Worm (Caenorhabditis elegans) whole organism, L1 larva: ENCODE results near the gene F44A6.3.
A peak's percentile ranks its signal among the peaks of the same experiment; 100 is the strongest.

Experiments
- C04F5.9 ChIP-seq: sonication (generic microtip); optimal IDR thresholded peaks from 2 replicates; lab custom pipeline; 2016; ENCODE audit warnings: missing genetic modification characterization, missing compliant biosample characterization
- C16A3.4 ChIP-seq: fragments of 150-350 bp; optimal IDR thresholded peaks from 2 replicates; lab custom pipeline; 2014; ENCODE audit warnings: missing biosample characterization, missing genetic modification characterization
- C34B4.2 ChIP-seq: sonication (generic microtip); optimal IDR thresholded peaks from 2 replicates; lab custom pipeline; 2017; ENCODE audit warnings: mild to moderate bottlenecking, missing genetic modification characterization, missing compliant biosample characterization
- ama-1 ChIP-seq: fragments of 150-350 bp; optimal IDR thresholded peaks from 2 replicates; lab custom pipeline; 2014
- blmp-1 ChIP-seq: fragments of 150-350 bp; optimal IDR thresholded peaks from 2 replicates; lab custom pipeline; 2014; ENCODE audit warnings: missing biosample characterization, missing genetic modification characterization
- ceh-63 ChIP-seq: fragments of 200-800 bp; sonication (Bioruptor generic); optimal IDR thresholded peaks from 2 replicates; lab custom pipeline; 2018; ENCODE audit warnings: mild to moderate bottlenecking, missing genetic modification characterization, missing compliant biosample characterization
- ceh-90 ChIP-seq: sonication (generic microtip); optimal IDR thresholded peaks from 2 replicates; lab custom pipeline; 2016; ENCODE audit warnings: missing genetic modification characterization, missing compliant biosample characterization
- ces-1 ChIP-seq: fragments of 150-350 bp; optimal IDR thresholded peaks from 2 replicates; lab custom pipeline; 2014; ENCODE audit warnings: missing biosample characterization, missing genetic modification reagents, missing genetic modification characterization
- dpl-1 ChIP-seq, 3 experiments: fragments of 150-350 bp in 2 of 3; sonication (generic microtip) in 1 of 3; optimal IDR thresholded peaks; 2 replicates each; lab custom pipeline; 2014 to 2017; ENCODE audit warnings: missing biosample characterization in 3 of 3, missing genetic modification characterization in 3 of 3, missing genetic modification reagents in 3 of 3
- dsc-1 ChIP-seq: sonication (generic microtip); optimal IDR thresholded peaks from 2 replicates; lab custom pipeline; 2016; ENCODE audit warnings: mild to moderate bottlenecking, missing genetic modification characterization, missing compliant biosample characterization
- efl-1 ChIP-seq, 4 experiments: fragments of 150-350 bp; optimal IDR thresholded peaks in 3 of 4; peaks in 1 of 4; 1 replicate in 1 of 4; 2 replicates in 3 of 4; lab custom pipeline; 2014; ENCODE audit warnings: missing biosample characterization in 2 of 4, missing genetic modification characterization in 2 of 4, missing genetic modification reagents in 2 of 4
- efl-3 ChIP-seq: fragments of 200-800 bp; sonication (Bioruptor generic); optimal IDR thresholded peaks from 2 replicates; lab custom pipeline; 2018; ENCODE audit warnings: mild to moderate bottlenecking, missing genetic modification characterization, missing compliant biosample characterization
- egl-13 ChIP-seq: sonication (generic microtip); optimal IDR thresholded peaks from 2 replicates; lab custom pipeline; 2016; ENCODE audit warnings: missing genotype, missing genetic modification reagents, missing genetic modification characterization, missing compliant biosample characterization
- elt-2 ChIP-seq: sonication (generic microtip); optimal IDR thresholded peaks from 2 replicates; lab custom pipeline; 2016; ENCODE audit warnings: missing genetic modification characterization, mild to moderate bottlenecking, inconsistent platforms, missing compliant biosample characterization, missing genetic modification reagents
- ets-5 ChIP-seq: fragments of 200-800 bp; sonication (Bioruptor generic); IDR thresholded peaks from 2 replicates; pipeline ENCODE4 v1.3.6; 2022; ENCODE audit warnings: missing genetic modification characterization, missing compliant biosample characterization
- fkh-10 ChIP-seq: sonication (generic microtip); optimal IDR thresholded peaks from 2 replicates; lab custom pipeline; 2017; ENCODE audit warnings: missing biosample characterization, missing genetic modification reagents, missing genetic modification characterization
- fkh-4 ChIP-seq: sonication (generic microtip); optimal IDR thresholded peaks from 2 replicates; lab custom pipeline; 2016; ENCODE audit warnings: missing compliant biosample characterization, missing genetic modification characterization, borderline replicate concordance
- fkh-8 ChIP-seq: sonication (generic microtip); optimal IDR thresholded peaks from 2 replicates; lab custom pipeline; 2016; ENCODE audit warnings: mild to moderate bottlenecking, missing genetic modification characterization, missing compliant biosample characterization
- fos-1 ChIP-seq: fragments of 150-350 bp; optimal IDR thresholded peaks from 2 replicates; lab custom pipeline; 2014; ENCODE audit warnings: missing biosample characterization, missing genetic modification characterization
- grh-1 ChIP-seq: fragments of 200-800 bp; sonication (Bioruptor generic); IDR thresholded peaks from 2 replicates; pipeline ENCODE4 v1.3.6; 2022; ENCODE audit warnings: missing genetic modification reagents, missing genetic modification characterization, missing compliant biosample characterization
- hlh-4 ChIP-seq: sonication (generic microtip); optimal IDR thresholded peaks from 2 replicates; lab custom pipeline; 2016; ENCODE audit warnings: mild to moderate bottlenecking, missing genetic modification characterization, missing compliant biosample characterization
- isw-1 ChIP-seq: fragments of 200-800 bp; sonication (Bioruptor generic); IDR thresholded peaks from 2 replicates; pipeline ENCODE4 v1.3.6; 2022; ENCODE audit warnings: missing genetic modification characterization, missing compliant biosample characterization
- lin-13 ChIP-seq: fragments of 150-350 bp; optimal IDR thresholded peaks from 2 replicates; lab custom pipeline; 2014; ENCODE audit warnings: missing biosample characterization, missing genetic modification reagents, missing genetic modification characterization
- lin-14 ChIP-seq: fragments of 200-800 bp; sonication (Bioruptor generic); optimal IDR thresholded peaks from 2 replicates; lab custom pipeline; 2018; ENCODE audit warnings: mild to moderate bottlenecking, missing genetic modification characterization, moderate library complexity, missing compliant biosample characterization
- lin-15B ChIP-seq: fragments of 150-350 bp; sonication (generic microtip); optimal IDR thresholded peaks from 3 replicates; lab custom pipeline; 2014; ENCODE audit warnings: missing biosample characterization, missing genetic modification characterization
- lin-35 ChIP-seq, 2 experiments: fragments of 150-350 bp; optimal IDR thresholded peaks; 2 replicates each; lab custom pipeline; 2014; ENCODE audit warnings: missing biosample characterization in 2 of 2, missing genetic modification characterization in 2 of 2, missing genetic modification reagents in 2 of 2
- lir-3 ChIP-seq: sonication (generic microtip); optimal IDR thresholded peaks from 2 replicates; lab custom pipeline; 2016; ENCODE audit warnings: mild to moderate bottlenecking, missing genetic modification characterization, moderate library complexity, missing compliant biosample characterization; ENCODE audit not compliant: poor library complexity
- mef-2 ChIP-seq: fragments of 150-350 bp; optimal IDR thresholded peaks from 2 replicates; lab custom pipeline; 2014; ENCODE audit warnings: missing biosample characterization, missing genetic modification characterization
- mep-1 ChIP-seq: fragments of 150-350 bp; optimal IDR thresholded peaks from 2 replicates; lab custom pipeline; 2014; ENCODE audit warnings: missing biosample characterization, missing genetic modification characterization
- nhr-12 ChIP-seq: sonication (generic microtip); optimal IDR thresholded peaks from 2 replicates; lab custom pipeline; 2017; ENCODE audit warnings: missing biosample characterization, missing genetic modification characterization
- nhr-28 ChIP-seq: fragments of 150-350 bp; optimal IDR thresholded peaks from 2 replicates; lab custom pipeline; 2014; ENCODE audit warnings: missing biosample characterization, missing genetic modification characterization
- nhr-71 ChIP-seq: sonication (generic microtip); optimal IDR thresholded peaks from 2 replicates; lab custom pipeline; 2016; ENCODE audit warnings: mild to moderate bottlenecking, missing genetic modification characterization, moderate library complexity, missing compliant biosample characterization
- nhr-76 ChIP-seq: sonication (generic microtip); optimal IDR thresholded peaks from 2 replicates; lab custom pipeline; 2017; ENCODE audit warnings: missing biosample characterization, missing genetic modification characterization
- nhr-77 ChIP-seq: fragments of 150-350 bp; optimal IDR thresholded peaks from 2 replicates; lab custom pipeline; 2014; ENCODE audit warnings: missing biosample characterization, missing genetic modification characterization
- nhr-84 ChIP-seq: sonication (generic microtip); optimal IDR thresholded peaks from 2 replicates; lab custom pipeline; 2017; ENCODE audit warnings: missing biosample characterization, missing genetic modification characterization
- pax-3 ChIP-seq: fragments of 200-800 bp; sonication (Bioruptor generic); optimal IDR thresholded peaks from 2 replicates; lab custom pipeline; 2018; ENCODE audit warnings: mild to moderate bottlenecking, missing genetic modification characterization, moderate library complexity, missing compliant biosample characterization
- pqm-1 ChIP-seq: sonication (generic microtip); optimal IDR thresholded peaks from 3 replicates; lab custom pipeline; 2017; ENCODE audit warnings: missing biosample characterization, missing genetic modification characterization
- skn-1 ChIP-seq: fragments of 150-350 bp; optimal IDR thresholded peaks from 2 replicates; lab custom pipeline; 2014; ENCODE audit warnings: missing biosample characterization, missing genetic modification characterization
- snu-23 ChIP-seq: sonication (generic microtip); optimal IDR thresholded peaks from 2 replicates; lab custom pipeline; 2016; ENCODE audit warnings: missing genetic modification characterization, missing compliant biosample characterization
- sox-4 ChIP-seq: sonication (generic microtip); optimal IDR thresholded peaks from 2 replicates; lab custom pipeline; 2016; ENCODE audit warnings: missing genetic modification characterization, missing compliant biosample characterization
- sptf-1 ChIP-seq: fragments of 150-350 bp; optimal IDR thresholded peaks from 2 replicates; lab custom pipeline; 2014; ENCODE audit warnings: missing biosample characterization, missing genetic modification characterization
- unc-130 ChIP-seq: fragments of 150-350 bp; optimal IDR thresholded peaks from 2 replicates; lab custom pipeline; 2017; ENCODE audit warnings: missing biosample characterization, missing genetic modification characterization, inconsistent platforms
- unc-30 ChIP-seq: sonication (generic microtip); optimal IDR thresholded peaks from 2 replicates; lab custom pipeline; 2017; ENCODE audit warnings: missing biosample characterization, missing genetic modification characterization
- unc-62 ChIP-seq: fragments of 150-350 bp; optimal IDR thresholded peaks from 2 replicates; lab custom pipeline; 2014; ENCODE audit warnings: missing biosample characterization, missing genetic modification reagents, missing genetic modification characterization
- unc-86 ChIP-seq: sonication (generic microtip); optimal IDR thresholded peaks from 2 replicates; lab custom pipeline; 2016; ENCODE audit warnings: missing genetic modification characterization, missing compliant biosample characterization
- xbp-1 ChIP-seq: sonication (generic microtip); optimal IDR thresholded peaks from 2 replicates; lab custom pipeline; 2016; ENCODE audit warnings: missing genetic modification characterization, missing compliant biosample characterization
- zag-1 ChIP-seq: fragments of 150-350 bp; optimal IDR thresholded peaks from 2 replicates; lab custom pipeline; 2014; ENCODE audit warnings: missing biosample characterization, missing genetic modification characterization
- ztf-4 ChIP-seq: fragments of 150-350 bp; optimal IDR thresholded peaks from 2 replicates; lab custom pipeline; 2014; ENCODE audit warnings: missing biosample characterization, missing genetic modification characterization

The F44A6.3 gene

ce11 chrX:10188493-10188895 lies 24.1 kb upstream of the F44A6.3 start (continued):
- TF ChIP-seq ztf-4 (tag; lab: Kevin White, UChicago) (no peak), efl-1 (optimal IDR thresholded peaks at IDR 0.05; lab: Kevin White, UChicago) (peak; percentile 45 to 62), efl-1 (GFP tag; optimal IDR thresholded peaks at IDR 0.05 in 1 of 2; lab: Kevin White, UChicago) (peak in 1 of 2 experiments; percentile 63), hlh-4 (tag; lab: Kevin White, UChicago) (no peak), fos-1 (tag; lab: Kevin White, UChicago) (peak; percentile 46), grh-1 (no peak), ceh-63 (GFP tag; lab: Kevin White, UChicago) (no peak), fkh-8 (tag; lab: Kevin White, UChicago) (peak; percentile 81), nhr-71 (tag; lab: Kevin White, UChicago) (peak; percentile 89), ces-1 (GFP tag; lab: Kevin White, UChicago) (no peak), elt-2 (tag; lab: Kevin White, UChicago) (no peak), fkh-10 (GFP tag; lab: Kevin White, UChicago) (peak; percentile 76), pax-3 (tag; lab: Kevin White, UChicago) (peak; percentile 68), nhr-84 (tag; lab: Kevin White, UChicago) (no peak), nhr-28 (no peak), lin-14 (peak; percentile 99), C34B4.2 (tag; lab: Kevin White, UChicago) (no peak), mef-2 (tag; lab: Kevin White, UChicago) (peak; percentile 26), unc-86 (peak; percentile 68), isw-1 (GFP tag; lab: Robert Waterston, UW) (peak; percentile 40; the same call in 1 of the 2 replicates), lin-15B (tag; lab: Kevin White, UChicago) (no peak), C04F5.9 (tag; lab: Kevin White, UChicago) (no peak), nhr-76 (tag; lab: Kevin White, UChicago) (no peak), skn-1 (tag; lab: Kevin White, UChicago) (peak; percentile 10), xbp-1 (peak; percentile 67), unc-62 (GFP tag; lab: Kevin White, UChicago) (no peak), ceh-90 (tag; lab: Kevin White, UChicago) (no peak), pqm-1 (tag; lab: Kevin White, UChicago) (no peak), lin-35 (GFP tag; optimal IDR thresholded peaks at IDR 0.05; lab: Kevin White, UChicago) (peak; percentile 53 to 58), dpl-1 (GFP tag; optimal IDR thresholded peaks at IDR 0.05; lab: Kevin White, UChicago) (peak in 1 of 3 experiments; percentile 28), unc-30 (tag; lab: Kevin White, UChicago) (no peak), dsc-1 (tag; lab: Kevin White, UChicago) (peak; percentile 75), nhr-12 (tag; lab: Kevin White, UChicago) (no peak), zag-1 (tag; lab: Kevin White, UChicago) (no peak), C16A3.4 (peak; percentile 70), sptf-1 (tag; lab: Kevin White, UChicago) (no peak), efl-3 (GFP tag; lab: Kevin White, UChicago) (no peak), mep-1 (tag; lab: Kevin White, UChicago) (peak; percentile 90), nhr-77 (peak; percentile 54), fkh-4 (tag; lab: Kevin White, UChicago) (no peak), egl-13 (tag; lab: Kevin White, UChicago) (peak; percentile 77), lir-3 (tag; lab: Kevin White, UChicago) (peak; percentile 5), unc-130 (tag; lab: Kevin White, UChicago) (peak; percentile 74), blmp-1 (tag; lab: Kevin White, UChicago) (peak; percentile 40), sox-4 (tag; lab: Kevin White, UChicago) (peak; percentile 69), ets-5 (GFP tag; lab: Robert Waterston, UW) (no peak), ama-1 (lab: Kevin White, UChicago) (no peak), snu-23 (peak; percentile 82), lin-13 (peak; percentile 42)
